Worm (Caenorhabditis elegans): ENCODE measurements around the gene ceh-57.

DNA sequence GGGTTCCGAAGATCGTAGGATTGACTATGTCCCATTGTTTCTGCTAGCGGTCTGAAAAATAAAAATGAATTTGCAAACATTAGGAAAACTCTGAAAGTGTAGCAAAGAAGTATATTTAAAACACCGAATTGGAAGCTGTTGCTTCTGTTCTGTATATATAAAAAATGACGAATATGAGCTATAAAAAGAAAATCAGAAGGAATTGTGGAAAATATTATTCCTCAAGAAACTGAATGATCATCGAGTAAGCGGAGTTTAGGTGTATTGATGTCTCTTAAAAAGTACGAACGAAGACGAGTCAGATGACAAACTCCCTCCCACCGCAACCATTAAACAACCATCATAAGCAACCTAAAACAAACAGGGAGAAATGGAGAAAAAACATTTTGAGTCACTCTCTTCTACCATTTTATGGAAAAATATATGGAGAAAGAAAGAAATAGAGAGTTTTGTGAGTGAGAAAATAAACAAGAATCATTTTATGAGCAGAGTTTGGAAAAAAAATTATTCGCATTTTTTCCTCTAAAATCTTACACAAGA is 9.6 kb downstream of the ceh-57 start, which contains the start of gene C07E3.3:
- TF ChIP-seq ama-1 (optimal IDR thresholded peaks at IDR 0.05), result no peak
- TF ChIP-seq ceh-13 (GFP tag; optimal IDR thresholded peaks at IDR 0.05), result no peak
- no peak for TF ChIP-seq tbx-37 (GFP tag; conservative IDR thresholded peaks at IDR 0.05)
- no peak for TF ChIP-seq scrt-1 (GFP tag; IDR thresholded peaks at IDR 0.05)
- no peak for TF ChIP-seq pes-1 (GFP tag; IDR thresholded peaks at IDR 0.05)
- no peak for TF ChIP-seq hnd-1 (tag; optimal IDR thresholded peaks at IDR 0.05)
- no peak for TF ChIP-seq tra-4 (tag; optimal IDR thresholded peaks at IDR 0.05)
- TF ChIP-seq sea-1 (GFP tag; conservative IDR thresholded peaks at IDR 0.05), result no peak

Measured in whole organism, early embryonic.